Fruit fly (Drosophila melanogaster) whole organism, wandering third instar larva: ENCODE results near the gene CG11241.

Experiments
- Dfd ChIP-seq: fragments of >200 bp; optimal IDR thresholded peaks from 2 replicates; lab custom pipeline; 2017; ENCODE audit warnings: missing biosample characterization, missing genetic modification characterization
- Hnf4 ChIP-seq: fragments of 200-800 bp; sonication (Bioruptor generic); optimal IDR thresholded peaks from 2 replicates; lab custom pipeline; 2016; ENCODE audit warnings: missing biosample characterization, mild to moderate bottlenecking, missing genetic modification characterization
- Vsx2 ChIP-seq: fragments of 200-300, 225-300 bp; sonication (Bioruptor generic); optimal IDR thresholded peaks from 2 replicates; lab custom pipeline; 2018; ENCODE audit warnings: missing biosample characterization, missing genetic modification characterization; ENCODE audit not compliant: partially characterized antibody
- brk ChIP-seq: fragments of 200-800 bp; sonication (Bioruptor generic); optimal IDR thresholded peaks from 2 replicates; lab custom pipeline; 2016; ENCODE audit warnings: missing biosample characterization, mild to moderate bottlenecking, missing genetic modification characterization
- dl ChIP-seq, 2 experiments: fragments of 175-275, 200-275 bp in 1 of 2; fragments of 200-275 bp in 1 of 2; sonication (Bioruptor generic); optimal IDR thresholded peaks; lab custom pipeline; 2018; ENCODE audit warnings: mild to moderate bottlenecking in 2 of 2, missing biosample characterization in 2 of 2, missing genetic modification characterization in 2 of 2, moderate library complexity in 2 of 2; ENCODE audit not compliant: partially characterized antibody in 2 of 2, insufficient read depth in 1 of 2
- dsf ChIP-seq: sonication (Bioruptor generic); optimal IDR thresholded peaks from 2 replicates; lab custom pipeline; 2016; ENCODE audit warnings: missing biosample characterization, missing genetic modification characterization, borderline replicate concordance
- h ChIP-seq: fragments of 200-800 bp; sonication (Bioruptor generic); optimal IDR thresholded peaks from 3 replicates; lab custom pipeline; 2016; ENCODE audit warnings: missing biosample characterization, mild to moderate bottlenecking, missing genetic modification characterization
- psq ChIP-seq: fragments of 200-800 bp; sonication (Bioruptor generic); optimal IDR thresholded peaks from 3 replicates; lab custom pipeline; 2017; ENCODE audit warnings: missing biosample characterization, mild to moderate bottlenecking, missing genetic modification characterization, moderate library complexity
- woc ChIP-seq: sonication (Bioruptor generic); optimal IDR thresholded peaks from 2 replicates; lab custom pipeline; 2016; ENCODE audit warnings: missing biosample characterization, mild to moderate bottlenecking, missing genetic modification characterization

DNA sequence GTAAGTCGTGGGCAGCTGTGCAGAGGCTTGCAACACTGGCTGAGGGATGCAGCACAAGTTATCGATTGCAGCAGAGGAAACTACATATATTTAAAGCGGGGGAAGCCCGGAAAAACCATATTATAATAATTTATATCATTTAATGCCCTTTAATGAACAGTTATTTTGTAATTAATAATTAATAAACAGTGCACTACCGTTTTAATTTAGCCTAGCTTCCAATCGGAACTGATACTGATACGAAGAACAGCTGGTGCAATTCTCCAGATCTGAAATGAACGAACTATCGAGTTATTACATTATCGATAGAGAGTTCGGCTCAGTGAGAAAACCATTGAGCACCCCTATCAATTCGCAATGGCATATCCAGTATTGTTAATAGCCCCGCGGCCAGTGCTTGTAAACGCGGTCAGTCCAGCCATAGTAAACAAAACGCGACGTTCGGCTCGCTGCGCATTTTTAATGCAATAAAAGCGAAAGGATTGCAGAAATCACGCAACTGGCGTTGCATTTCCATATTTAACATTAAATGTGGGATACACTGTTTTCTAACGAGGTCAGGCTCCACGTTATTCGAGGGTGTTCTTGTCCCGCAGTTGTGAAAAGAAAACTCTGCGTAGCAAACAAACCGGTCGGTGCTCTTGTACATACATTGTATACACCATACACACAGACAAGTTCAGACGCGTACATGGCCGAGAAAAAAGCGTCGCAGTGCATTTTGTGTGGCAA is 3.3 kb upstream of the CG11241 start, which contains the start of gene CG7369:
- TF ChIP-seq h (GFP tag; lab: Kevin White, UChicago) (peak; percentile 90), psq (GFP tag; lab: Kevin White, UChicago) (peak; percentile 89), Hnf4 (GFP tag; lab: Kevin White, UChicago) (peak; percentile 91), woc (GFP tag; lab: Kevin White, UChicago) (peak; percentile 84), Dfd (GFP tag; lab: Kevin White, UChicago) (no peak), dsf (peak; percentile 77), dl (GFP tag; optimal IDR thresholded peaks at IDR 0.05; lab: Kevin White, UChicago; ENCODE audit: insufficient read depth in 1 of 2, partially characterized antibody in 2 of 2) (no peak), brk (GFP tag; lab: Kevin White, UChicago) (peak; percentile 93), Vsx2 (GFP tag; lab: Kevin White, UChicago) (no peak)
